Fruit fly (Drosophila melanogaster) S2 (cell line): ENCODE data around the gene CG9636.

Experiments
- CG8478 ChIP-seq: fragments of >200 bp; optimal IDR thresholded peaks from 2 replicates; lab custom pipeline; 2018
- CTCF ChIP-seq, 2 experiments: fragments of >200 bp; optimal IDR thresholded peaks; 2 replicates each; lab custom pipeline; 2018

- TF ChIP-seq CTCF (optimal IDR thresholded peaks at IDR 0.05; lab: Kevin White, UChicago) = no peak
- no peak for TF ChIP-seq CG8478 (lab: Kevin White, UChicago)
These were observed 44.1 kb upstream of the CG9636 start, which contains the start of gene Nazo for dm6 chr3R:8287697-8288096.
